Fruit fly (Drosophila melanogaster) whole organism, embryonic: ENCODE data around the gene eIF4E6.

Source experiments
- HmgD ChIP-seq: fragments of 200-800 bp; sonication (Bioruptor generic); optimal IDR thresholded peaks from 3 replicates; lab custom pipeline; 2016; ENCODE audit warnings: missing biosample characterization, missing genetic modification characterization
- Oli ChIP-seq: fragments of 200-800 bp; sonication (Bioruptor generic); optimal IDR thresholded peaks from 2 replicates; lab custom pipeline; 2018; ENCODE audit warnings: missing biosample characterization, mild to moderate bottlenecking, missing genetic modification characterization, moderate library complexity
- danr ChIP-seq: fragments of 200-800 bp; sonication (Bioruptor generic); IDR thresholded peaks from 2 replicates; pipeline ENCODE4 v1.3.6; 2022; ENCODE audit warnings: missing biosample characterization, missing genetic modification characterization
- dati ChIP-seq: fragments of 200-800 bp; sonication (Bioruptor generic); IDR thresholded peaks from 2 replicates; pipeline ENCODE4 v1.3.6; 2022; ENCODE audit warnings: missing biosample characterization, missing genetic modification characterization

- TF ChIP-seq dati (GFP tag; lab: Robert Waterston, UW), result no peak
- no peak for TF ChIP-seq danr (GFP tag; lab: Robert Waterston, UW)
- TF ChIP-seq Oli (tag; lab: Kevin White, UChicago), result no peak
- TF ChIP-seq HmgD (GFP tag; lab: Kevin White, UChicago), result no peak
These were observed 37.7 kb upstream of the eIF4E6 start for dm6 chr3R:29064682-29065100.
